Worm (Caenorhabditis elegans) whole organism, L4/young adult: ENCODE data around the gene ZK512.7.

Experiments
- W03F9.2 ChIP-seq: fragments of 150-350 bp; optimal IDR thresholded peaks from 2 replicates; lab custom pipeline; 2014; ENCODE audit warnings: missing biosample characterization, missing genetic modification characterization
- dao-5 ChIP-seq: sonication (generic microtip); optimal IDR thresholded peaks from 2 replicates; lab custom pipeline; 2016; ENCODE audit warnings: missing genotype, missing genetic modification characterization, moderate library complexity, missing compliant biosample characterization
- him-1 ChIP-seq: sonication (generic microtip); optimal IDR thresholded peaks from 2 replicates; lab custom pipeline; 2016; ENCODE audit warnings: missing genotype, missing genetic modification reagents, missing genetic modification characterization, missing compliant biosample characterization

- TF ChIP-seq W03F9.2 (tag; lab: Kevin White, UChicago) (no peak), him-1 (tag; lab: Kevin White, UChicago) (peak; percentile 8), dao-5 (tag; lab: Kevin White, UChicago) (no peak)
These were observed 34.4 kb downstream of the ZK512.7 start for ce11 chrIII:9104060-9104459.
